Worm (Caenorhabditis elegans): ENCODE results near the gene pmpl-1.

DNA sequence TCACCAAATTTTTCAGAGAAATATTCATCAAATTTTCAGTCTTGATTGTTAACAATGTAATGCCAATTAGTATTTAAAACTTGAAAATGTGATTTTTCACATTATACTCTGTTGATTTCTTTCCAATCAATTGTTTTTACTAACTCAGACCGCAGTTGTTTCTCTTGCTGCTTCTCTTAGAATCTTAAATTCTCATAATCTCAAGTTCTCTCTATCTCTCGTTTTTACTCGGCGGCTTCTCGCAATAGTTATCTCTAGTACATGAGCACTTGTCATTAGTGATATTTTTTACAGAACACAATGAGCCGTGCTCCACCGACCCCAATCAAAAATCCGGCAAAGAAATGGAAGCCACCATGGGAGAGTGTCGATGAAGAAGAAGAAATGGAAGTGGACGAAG, 19.3 kb downstream of the pmpl-1 start, which contains the start of gene F35A5.1:
- TF ChIP-seq lin-26 (GFP tag; IDR thresholded peaks at IDR 0.05), result no peak
- TF ChIP-seq pbrm-1 (GFP tag; IDR thresholded peaks at IDR 0.05), result no peak
- no peak for TF ChIP-seq F37B4.10 (GFP tag; IDR thresholded peaks at IDR 0.05)
- TF ChIP-seq snpc-1.1 (tag; optimal IDR thresholded peaks at IDR 0.05; ENCODE audit: insufficient read depth), result no peak
- TF ChIP-seq tlf-1 (GFP tag; optimal IDR thresholded peaks at IDR 0.05), result no peak
- no peak for TF ChIP-seq die-1 (tag; optimal IDR thresholded peaks at IDR 0.05)
- no peak for TF ChIP-seq ama-1 (optimal IDR thresholded peaks at IDR 0.05)
- no peak for TF ChIP-seq ama-1 (GFP tag; optimal IDR thresholded peaks at IDR 0.05)
- TF ChIP-seq nfya-2 (GFP tag; IDR thresholded peaks at IDR 0.05), result no peak

Measured in whole organism, young adult.